Fruit fly (Drosophila melanogaster) Kc167 (cell line): Measurements from ENCODE around the gene SmydA-8.

Experiments used
- Myc ChIP-seq: fragments of >200 bp; optimal IDR thresholded peaks from 2 replicates; lab custom pipeline; 2017; ENCODE audit warnings: missing external identifiers
- Sin3A ChIP-seq: fragments of >200 bp; optimal IDR thresholded peaks from 2 replicates; lab custom pipeline; 2018; ENCODE audit warnings: missing external identifiers
- h ChIP-seq: fragments of >200 bp; optimal IDR thresholded peaks from 3 replicates; lab custom pipeline; 2018; ENCODE audit warnings: missing external identifiers
- insv ChIP-seq: fragments of >200 bp; optimal IDR thresholded peaks from 3 replicates; lab custom pipeline; 2018; ENCODE audit warnings: missing external identifiers
- psq ChIP-seq: fragments of >200 bp; optimal IDR thresholded peaks from 2 replicates; lab custom pipeline; 2017; ENCODE audit warnings: missing external identifiers
- ttk ChIP-seq: sonication (Bioruptor generic); optimal IDR thresholded peaks from 2 replicates; lab custom pipeline; 2017; ENCODE audit warnings: missing external identifiers

The SmydA-8 gene

dm6 chrX:2197414-2198271, 16.0 kb downstream of the SmydA-8 start:
- TF ChIP-seq Myc (lab: Kevin White, UChicago), result no peak
- no peak for TF ChIP-seq insv (lab: Kevin White, UChicago)
- TF ChIP-seq Sin3A (lab: Kevin White, UChicago), result no peak
- TF ChIP-seq h (lab: Kevin White, UChicago), result no peak
- no peak for TF ChIP-seq psq (lab: Kevin White, UChicago)

dm6 chrX:2196086-2196732, 17.4 kb downstream of the SmydA-8 start:
- TF ChIP-seq Myc (lab: Kevin White, UChicago), result no peak
- no peak for TF ChIP-seq Sin3A (lab: Kevin White, UChicago)
- TF ChIP-seq psq (lab: Kevin White, UChicago), result no peak
- TF ChIP-seq h (lab: Kevin White, UChicago), result no peak
- TF ChIP-seq ttk (lab: Kevin White, UChicago), result no peak
- no peak for TF ChIP-seq insv (lab: Kevin White, UChicago)

dm6 chrX:2194208-2195094, 19.2 kb downstream of the SmydA-8 start:
- TF ChIP-seq psq (lab: Kevin White, UChicago), result no peak
- no peak for TF ChIP-seq Sin3A (lab: Kevin White, UChicago)
- TF ChIP-seq insv (lab: Kevin White, UChicago), result no peak
- no peak for TF ChIP-seq Myc (lab: Kevin White, UChicago)
- TF ChIP-seq ttk (lab: Kevin White, UChicago), result no peak
- TF ChIP-seq h (lab: Kevin White, UChicago), result no peak

dm6 chrX:2193809-2194207, 19.8 kb downstream of the SmydA-8 start, which contains the start of gene CG14053:
CG14053 (minus strand) TSS chrX:2193909.
- TF ChIP-seq Myc (lab: Kevin White, UChicago) (no peak), Sin3A (lab: Kevin White, UChicago) (no peak), h (lab: Kevin White, UChicago) (no peak), psq (lab: Kevin White, UChicago) (no peak), ttk (lab: Kevin White, UChicago) (no peak), insv (lab: Kevin White, UChicago) (no peak)

- no peak for TF ChIP-seq ttk (lab: Kevin White, UChicago)
- no peak for TF ChIP-seq insv (lab: Kevin White, UChicago)
- no peak for TF ChIP-seq psq (lab: Kevin White, UChicago)
- TF ChIP-seq h (lab: Kevin White, UChicago), result no peak
- TF ChIP-seq Myc (lab: Kevin White, UChicago), result no peak
- no peak for TF ChIP-seq Sin3A (lab: Kevin White, UChicago)
Observed at dm6 chrX:2193158-2193557, 20.5 kb downstream of the SmydA-8 start.

- TF ChIP-seq h (lab: Kevin White, UChicago) (no peak), Sin3A (lab: Kevin White, UChicago) (no peak)
Observed at dm6 chrX:2191896-2192295, 21.7 kb downstream of the SmydA-8 start.

- no peak for TF ChIP-seq psq (lab: Kevin White, UChicago)
- no peak for TF ChIP-seq Sin3A (lab: Kevin White, UChicago)
- no peak for TF ChIP-seq ttk (lab: Kevin White, UChicago)
- no peak for TF ChIP-seq insv (lab: Kevin White, UChicago)
- no peak for TF ChIP-seq Myc (lab: Kevin White, UChicago)
- TF ChIP-seq h (lab: Kevin White, UChicago), result no peak
Observed at dm6 chrX:2188888-2189287, 24.7 kb downstream of the SmydA-8 start, which contains the start of gene Mct1. Mct1 (plus strand) TSS chrX:2189188.

dm6 chrX:2187520-2187919, 26.1 kb downstream of the SmydA-8 start, which contains the start of gene CG3457:
CG3457 (plus strand) TSS chrX:2187820.
- TF ChIP-seq h (lab: Kevin White, UChicago) (no peak), Sin3A (lab: Kevin White, UChicago) (no peak), insv (lab: Kevin White, UChicago) (no peak), ttk (lab: Kevin White, UChicago) (no peak)

- TF ChIP-seq ttk (lab: Kevin White, UChicago), result no peak
- TF ChIP-seq Myc (lab: Kevin White, UChicago), result no peak
- no peak for TF ChIP-seq psq (lab: Kevin White, UChicago)
- no peak for TF ChIP-seq Sin3A (lab: Kevin White, UChicago)
- no peak for TF ChIP-seq insv (lab: Kevin White, UChicago)
- no peak for TF ChIP-seq h (lab: Kevin White, UChicago)
Observed at dm6 chrX:2186555-2186954, 27.1 kb downstream of the SmydA-8 start, which contains the start of gene CG17777. CG17777 (plus strand) TSS chrX:2186855.

- no peak for TF ChIP-seq Myc (lab: Kevin White, UChicago)
- no peak for TF ChIP-seq insv (lab: Kevin White, UChicago)
- no peak for TF ChIP-seq Sin3A (lab: Kevin White, UChicago)
- TF ChIP-seq ttk (lab: Kevin White, UChicago), result no peak
- TF ChIP-seq h (lab: Kevin White, UChicago), result no peak
- no peak for TF ChIP-seq psq (lab: Kevin White, UChicago)
Observed at dm6 chrX:2184563-2184962, 29.0 kb downstream of the SmydA-8 start, which contains the start of the genes Nmd3 and CG17776. Nmd3 (minus strand) TSS chrX:2184668. CG17776 (plus strand) TSS chrX:2184725.
